Worm (Caenorhabditis elegans) whole organism, L3 larva: ENCODE results near the gene T16H12.3.

Experiments
- ceh-28 ChIP-seq: fragments of 150-350 bp; optimal IDR thresholded peaks from 2 replicates; lab custom pipeline; 2014; ENCODE audit warnings: missing biosample characterization, missing genetic modification reagents, missing genetic modification characterization
- egl-5 ChIP-seq: fragments of 150-350 bp; optimal IDR thresholded peaks from 2 replicates; lab custom pipeline; 2017; ENCODE audit warnings: missing biosample characterization, missing genetic modification reagents, missing genetic modification characterization, inconsistent platforms
- elt-1 ChIP-seq: fragments of 150-350 bp; optimal IDR thresholded peaks from 2 replicates; lab custom pipeline; 2014; ENCODE audit warnings: missing biosample characterization, missing genetic modification characterization
- fkh-10 ChIP-seq: sonication (generic microtip); optimal IDR thresholded peaks from 2 replicates; lab custom pipeline; 2017; ENCODE audit warnings: missing biosample characterization, missing genetic modification reagents, missing genetic modification characterization
- lin-39 ChIP-seq: fragments of 150-350 bp; optimal IDR thresholded peaks from 2 replicates; lab custom pipeline; 2018; ENCODE audit warnings: missing biosample characterization, missing genetic modification reagents, missing genetic modification characterization
- nhr-23 ChIP-seq: fragments of 150-350 bp; optimal IDR thresholded peaks from 2 replicates; lab custom pipeline; 2014; ENCODE audit warnings: missing biosample characterization, missing genetic modification reagents, missing genetic modification characterization
- nhr-237 ChIP-seq: fragments of 150-350 bp; optimal IDR thresholded peaks from 2 replicates; lab custom pipeline; 2014; ENCODE audit warnings: missing biosample characterization, missing genetic modification characterization
- pha-4 ChIP-seq: fragments of 150-350 bp; optimal IDR thresholded peaks from 2 replicates; lab custom pipeline; 2014; ENCODE audit warnings: missing biosample characterization, missing genetic modification reagents, missing genetic modification characterization
- snpc-4 ChIP-seq: fragments of 150-350 bp; optimal IDR thresholded peaks from 2 replicates; lab custom pipeline; 2014; ENCODE audit warnings: missing biosample characterization, missing genetic modification characterization
- ztf-11 ChIP-seq: fragments of 150-350 bp; optimal IDR thresholded peaks from 2 replicates; lab custom pipeline; 2014; ENCODE audit warnings: missing biosample characterization, missing genetic modification characterization

DNA sequence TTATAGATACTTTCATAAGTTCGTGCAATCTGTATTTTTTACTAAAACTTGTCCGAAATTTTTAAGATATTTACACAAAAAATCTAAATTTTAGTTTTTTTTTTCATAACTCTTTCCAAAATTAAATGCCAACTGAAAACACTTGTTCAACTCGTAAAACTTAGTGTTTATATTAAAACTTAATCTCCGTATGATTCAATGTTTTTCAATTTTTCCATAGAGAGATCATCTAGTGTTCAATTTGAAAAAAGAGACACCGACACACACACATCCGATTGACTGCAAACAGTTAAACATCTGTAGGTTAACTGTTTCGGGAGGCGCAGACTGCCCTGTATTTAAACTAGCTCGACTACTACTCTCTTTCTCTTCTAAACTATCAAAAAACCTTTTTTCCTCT lies 25.9 kb upstream of the T16H12.3 start, which contains the start of gene T16H12.9:
- TF ChIP-seq elt-1 (tag; lab: Kevin White, UChicago) (no peak), nhr-237 (no peak), ceh-28 (tag; lab: Kevin White, UChicago) (no peak), egl-5 (tag; lab: Kevin White, UChicago) (no peak), snpc-4 (tag; lab: Kevin White, UChicago) (no peak), nhr-23 (tag; lab: Kevin White, UChicago) (no peak), fkh-10 (GFP tag; lab: Kevin White, UChicago) (no peak), lin-39 (tag; lab: Kevin White, UChicago) (no peak), pha-4 (no peak), ztf-11 (tag; lab: Kevin White, UChicago) (no peak)
